Fruit fly (Drosophila melanogaster) whole organism, embryonic: ENCODE results near the gene RhoBTB.

Experiments used
- Awh ChIP-seq: fragments of 200-800 bp; sonication (Bioruptor generic); IDR thresholded peaks from 2 replicates; pipeline ENCODE4, ENCODE4 v1.3.6; 2022; ENCODE audit warnings: missing biosample characterization, missing genetic modification characterization
- CG10543 ChIP-seq: fragments of 200-800 bp; sonication (Bioruptor generic); optimal IDR thresholded peaks from 3 replicates; lab custom pipeline; 2017; ENCODE audit warnings: missing biosample characterization, mild to moderate bottlenecking, missing genetic modification characterization, moderate library complexity
- CG10654 ChIP-seq: fragments of 200-800 bp; sonication (Bioruptor generic); optimal IDR thresholded peaks from 2 replicates; lab custom pipeline; 2016; ENCODE audit warnings: missing biosample characterization, missing genetic modification characterization
- CG12942 ChIP-seq: fragments of 200-800 bp; sonication (Bioruptor generic); optimal IDR thresholded peaks from 3 replicates; lab custom pipeline; 2016; ENCODE audit warnings: missing biosample characterization, missing genetic modification characterization
- CG14014 ChIP-seq: fragments of 200-800 bp; sonication (Bioruptor generic); IDR thresholded peaks from 2 replicates; pipeline ENCODE4 v1.3.6; 2022; ENCODE audit warnings: missing biosample characterization, missing genetic modification characterization
- CG14441 ChIP-seq: fragments of 200-800 bp; sonication (Bioruptor generic); IDR thresholded peaks from 2 replicates; pipeline ENCODE4 v1.3.6; 2022; ENCODE audit warnings: missing biosample characterization, missing genetic modification characterization
- CG15601 ChIP-seq: fragments of 200-800 bp; sonication (Bioruptor generic); optimal IDR thresholded peaks from 3 replicates; lab custom pipeline; 2019; ENCODE audit warnings: missing biosample characterization, mild to moderate bottlenecking, missing genetic modification characterization, moderate library complexity
- CG3281 ChIP-seq: fragments of 200-800 bp; sonication (Bioruptor generic); optimal IDR thresholded peaks from 3 replicates; lab custom pipeline; 2017; ENCODE audit warnings: missing biosample characterization, mild to moderate bottlenecking, missing genetic modification characterization
- CG3847 ChIP-seq: fragments of 200-800 bp; sonication (Bioruptor generic); IDR thresholded peaks from 2 replicates; pipeline ENCODE4 v1.3.6; 2022; ENCODE audit warnings: missing biosample characterization, missing genetic modification characterization
- CG4282 ChIP-seq: fragments of 200-800 bp; sonication (Bioruptor generic); optimal IDR thresholded peaks from 2 replicates; lab custom pipeline; 2016; ENCODE audit warnings: missing biosample characterization, missing genetic modification characterization
- CG8290 ChIP-seq, 3 experiments: fragments of 200-800 bp; sonication (Bioruptor generic); optimal IDR thresholded peaks; 2 replicates each; lab custom pipeline; 2016 to 2019; ENCODE audit warnings: missing biosample characterization in 3 of 3, missing genetic modification characterization in 3 of 3, mild to moderate bottlenecking in 2 of 3, moderate library complexity in 1 of 3
- CoRest ChIP-seq: fragments of 200-800 bp; sonication (Bioruptor generic); optimal IDR thresholded peaks from 3 replicates; lab custom pipeline; 2018; ENCODE audit warnings: missing biosample characterization, mild to moderate bottlenecking, missing genetic modification characterization, moderate library complexity
- D ChIP-seq, 2 experiments: fragments of 200-800 bp in 1 of 2; fragments of >200 bp in 1 of 2; sonication (Bioruptor generic) in 1 of 2; optimal IDR thresholded peaks; 2 replicates in 1 of 2; 3 replicates in 1 of 2; lab custom pipeline; 2017; ENCODE audit warnings: mild to moderate bottlenecking in 1 of 2, missing biosample characterization in 1 of 2, missing genetic modification characterization in 1 of 2, missing genetic modification reagents in 1 of 2
- Dfd ChIP-seq, 2 experiments: fragments of >200 bp; optimal IDR thresholded peaks; 2 replicates each; lab custom pipeline; 2017; ENCODE audit warnings: missing biosample characterization in 2 of 2, missing genetic modification characterization in 2 of 2
- Fer1 ChIP-seq: fragments of 200-800 bp; sonication (Bioruptor generic); optimal IDR thresholded peaks from 2 replicates; lab custom pipeline; 2017; ENCODE audit warnings: missing biosample characterization, mild to moderate bottlenecking, missing genetic modification characterization
- HmgD ChIP-seq: fragments of 200-800 bp; sonication (Bioruptor generic); optimal IDR thresholded peaks from 3 replicates; lab custom pipeline; 2016; ENCODE audit warnings: missing biosample characterization, missing genetic modification characterization
- Neu2 ChIP-seq: fragments of 200-800 bp; sonication (Bioruptor generic); optimal IDR thresholded peaks from 3 replicates; lab custom pipeline; 2016; ENCODE audit warnings: missing biosample characterization, missing genetic modification characterization, borderline replicate concordance
- Sry-β ChIP-seq: fragments of 200-800 bp; sonication (Bioruptor generic); optimal IDR thresholded peaks from 2 replicates; lab custom pipeline; 2018; ENCODE audit warnings: missing biosample characterization, mild to moderate bottlenecking, missing genetic modification characterization, moderate library complexity
- Trl ChIP-seq, 3 experiments: fragments of >200 bp in 2 of 3; fragments of 200-800 bp in 1 of 3; sonication (Bioruptor generic) in 1 of 3; optimal IDR thresholded peaks; 2 replicates in 1 of 3; 3 replicates in 2 of 3; lab custom pipeline; 2016 to 2017; ENCODE audit warnings: missing biosample characterization in 1 of 3, missing genetic modification characterization in 1 of 3
- Vsx1 ChIP-seq: fragments of 200-800 bp; sonication (Bioruptor generic); optimal IDR thresholded peaks from 2 replicates; lab custom pipeline; 2017; ENCODE audit warnings: missing biosample characterization, mild to moderate bottlenecking, missing genetic modification characterization, missing genetic modification reagents
- amos ChIP-seq: fragments of 200-800 bp; sonication (Bioruptor generic); IDR thresholded peaks from 2 replicates; pipeline ENCODE4 v1.3.6; 2022; ENCODE audit warnings: missing biosample characterization, missing genetic modification characterization; ENCODE audit not compliant: partially characterized antibody
- aop ChIP-seq: fragments of 200-800 bp; sonication (Bioruptor generic); IDR thresholded peaks from 2 replicates; pipeline ENCODE4 v1.3.6; 2022; ENCODE audit warnings: missing biosample characterization, missing genetic modification characterization
- ash1 ChIP-seq: fragments of 200-800 bp; sonication (Bioruptor generic); optimal IDR thresholded peaks from 2 replicates; lab custom pipeline; 2018; ENCODE audit warnings: missing biosample characterization, mild to moderate bottlenecking, missing genetic modification characterization
- bowl ChIP-seq: fragments of 200-800 bp; sonication (Bioruptor generic); IDR thresholded peaks from 2 replicates; pipeline ENCODE4 v1.3.6; 2022; ENCODE audit warnings: missing biosample characterization, missing genetic modification characterization
- br ChIP-seq: fragments of >200 bp; optimal IDR thresholded peaks from 2 replicates; lab custom pipeline; 2017
- cg ChIP-seq: fragments of 200-800 bp; sonication (Bioruptor generic); optimal IDR thresholded peaks from 3 replicates; lab custom pipeline; 2019; ENCODE audit warnings: missing biosample characterization, mild to moderate bottlenecking, missing genetic modification characterization, moderate library complexity
- crp ChIP-seq, 2 experiments: fragments of 200-800 bp; sonication (Bioruptor generic); optimal IDR thresholded peaks; 2 replicates in 1 of 2; 3 replicates in 1 of 2; lab custom pipeline; 2017; ENCODE audit warnings: missing biosample characterization in 2 of 2, missing genetic modification characterization in 2 of 2, mild to moderate bottlenecking in 1 of 2, moderate library complexity in 1 of 2
- esg ChIP-seq: fragments of 200-800 bp; sonication (Bioruptor generic); conservative IDR thresholded peaks from 2 replicates; pipeline ENCODE4 v1.3.6; 2022; ENCODE audit warnings: missing biosample characterization, missing genetic modification characterization
- exex ChIP-seq: fragments of 200-800 bp; sonication (Bioruptor generic); optimal IDR thresholded peaks from 4 replicates; lab custom pipeline; 2018; ENCODE audit warnings: missing biosample characterization, mild to moderate bottlenecking, missing genetic modification characterization, moderate library complexity
- gem ChIP-seq: fragments of 200-800 bp; sonication (Bioruptor generic); optimal IDR thresholded peaks from 2 replicates; lab custom pipeline; 2019; ENCODE audit warnings: missing biosample characterization, mild to moderate bottlenecking, missing genetic modification characterization, moderate library complexity
- gro ChIP-seq: fragments of 200-800 bp; sonication (Bioruptor generic); optimal IDR thresholded peaks from 2 replicates; lab custom pipeline; 2016; ENCODE audit warnings: missing biosample characterization, missing genetic modification characterization
- ham ChIP-seq: fragments of 200-800 bp; sonication (Bioruptor generic); IDR thresholded peaks from 2 replicates; pipeline ENCODE4 v1.3.6; 2022; ENCODE audit warnings: missing biosample characterization, missing genetic modification characterization
- knrl ChIP-seq: fragments of 200-800 bp; sonication (Bioruptor generic); IDR thresholded peaks from 3 replicates; pipeline ENCODE4 v1.3.6; 2022; ENCODE audit warnings: missing biosample characterization, missing genetic modification characterization; ENCODE audit not compliant: partially characterized antibody
- nmo ChIP-seq: fragments of 200-800 bp; sonication (Bioruptor generic); optimal IDR thresholded peaks from 2 replicates; lab custom pipeline; 2018; ENCODE audit warnings: missing biosample characterization, mild to moderate bottlenecking, missing genetic modification characterization, moderate library complexity
- pfk ChIP-seq: fragments of 200-800 bp; sonication (Bioruptor generic); optimal IDR thresholded peaks from 2 replicates; lab custom pipeline; 2018; ENCODE audit warnings: missing biosample characterization, mild to moderate bottlenecking, missing genetic modification characterization, moderate library complexity
- prd ChIP-seq, 3 experiments: fragments of >200 bp in 2 of 3; fragments of 200-800 bp in 1 of 3; sonication (Bioruptor generic) in 1 of 3; optimal IDR thresholded peaks in 2 of 3; IDR thresholded peaks in 1 of 3; 2 replicates in 2 of 3; 3 replicates in 1 of 3; pipeline versions ENCODE4 v1.3.6 to Lab custom; 2017 to 2022; ENCODE audit warnings: missing biosample characterization in 1 of 3, missing genetic modification characterization in 1 of 3
- run ChIP-seq: fragments of 200-800 bp; sonication (Bioruptor generic); optimal IDR thresholded peaks from 3 replicates; lab custom pipeline; 2018; ENCODE audit warnings: missing biosample characterization, mild to moderate bottlenecking, missing genetic modification characterization
- toy ChIP-seq: fragments of 200-800 bp; sonication (Bioruptor generic); IDR thresholded peaks from 2 replicates; pipeline ENCODE4 v1.3.6; 2022; ENCODE audit warnings: missing biosample characterization, missing genetic modification characterization
- twi ChIP-seq: fragments of 200-800 bp; optimal IDR thresholded peaks from 2 replicates; lab custom pipeline; 2019; ENCODE audit warnings: missing biosample characterization, mild to moderate bottlenecking, missing genetic modification characterization, moderate library complexity

The RhoBTB gene

DNA sequence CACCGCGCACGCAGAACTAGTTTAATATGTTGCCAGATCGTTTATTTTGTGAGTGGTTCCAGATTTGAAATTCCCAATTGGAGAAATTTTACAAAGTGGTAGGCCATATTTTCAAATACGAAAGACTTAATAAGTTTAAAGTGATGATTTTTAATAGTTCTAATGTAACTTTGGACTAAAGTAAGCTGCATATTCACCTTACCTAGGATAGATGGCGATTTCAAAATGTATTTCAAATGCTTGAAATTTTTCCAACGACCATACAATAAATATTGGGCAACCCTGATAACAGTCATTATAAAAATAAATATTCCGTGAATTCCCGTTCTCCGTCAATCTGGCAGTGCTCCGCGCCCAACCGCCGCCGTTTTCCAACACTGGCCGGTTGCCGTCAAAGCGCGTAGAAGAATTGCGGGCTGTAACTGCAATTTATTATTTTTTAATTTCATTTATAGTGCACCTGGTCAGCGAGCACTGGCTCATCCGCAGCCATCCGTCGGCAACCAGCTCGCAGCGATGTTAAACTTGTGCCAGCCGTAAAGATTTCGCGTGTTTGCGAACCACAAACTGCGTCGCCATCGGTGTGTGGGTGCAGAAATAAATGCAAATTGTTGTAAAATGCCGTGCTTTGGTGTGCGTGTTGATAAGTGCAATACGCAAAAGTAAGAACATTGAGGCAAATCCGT lies at the start of gene RhoBTB, which contains the start of gene Ide (continued):
- TF ChIP-seq CG3281 (GFP tag; lab: Kevin White, UChicago) (peak; percentile 80), br (lab: Kevin White, UChicago) (no peak), CG14441 (peak; percentile 75), gro (GFP tag; lab: Kevin White, UChicago) (peak; percentile 84), Neu2 (GFP tag; lab: Kevin White, UChicago) (no peak), CG12942 (GFP tag; lab: Kevin White, UChicago) (peak; percentile 80), gem (tag; lab: Kevin White, UChicago) (no peak), Trl (optimal IDR thresholded peaks at IDR 0.05; lab: Kevin White, UChicago) (peak in 1 of 2 experiments; percentile 23), Trl (GFP tag; optimal IDR thresholded peaks at IDR 0.05; lab: Kevin White, UChicago) (peak; percentile 86), amos (GFP tag; lab: Robert Waterston, UW) (0 out of 2 replicates have a peak, but pooled peaks have one; percentile 10), ash1 (GFP tag; lab: Kevin White, UChicago) (no peak), ham (peak; percentile 51; the same call in 1 of the 2 replicates), CoRest (tag; lab: Kevin White, UChicago) (peak; percentile 96), bowl (GFP tag; lab: Robert Waterston, UW) (no peak), Awh (0 out of 2 replicates have a peak, but pooled peaks have one; percentile 13), CG14014 (GFP tag; lab: Robert Waterston, UW) (peak; percentile 67; the same call in 1 of the 2 replicates), CG8290 (GFP tag; optimal IDR thresholded peaks at IDR 0.05; lab: Kevin White, UChicago) (peak; percentile 71), CG8290 (tag; optimal IDR thresholded peaks at IDR 0.05; lab: Kevin White, UChicago) (peak in 1 of 2 experiments; percentile 15), nmo (GFP tag; lab: Kevin White, UChicago) (peak; percentile 90), Vsx1 (GFP tag; lab: Kevin White, UChicago) (no peak), CG15601 (no peak), twi (peak; percentile 81), toy (0 out of 2 replicates have a peak, but pooled peaks have one; percentile 21), prd (optimal IDR thresholded peaks at IDR 0.05; lab: Kevin White, UChicago) (no peak), prd (GFP tag; IDR thresholded peaks at IDR 0.05; lab: Robert Waterston, UW) (peak; percentile 82), Dfd (GFP tag; optimal IDR thresholded peaks at IDR 0.05; lab: Kevin White, UChicago) (peak in 1 of 2 experiments; percentile 10), knrl (GFP tag; lab: Robert Waterston, UW) (peak; percentile 63), run (tag; lab: Kevin White, UChicago) (no peak), crp (GFP tag; optimal IDR thresholded peaks at IDR 0.05; lab: Kevin White, UChicago) (peak; percentile 67 to 91), aop (GFP tag; lab: Robert Waterston, UW) (no peak), cg (peak; percentile 24), pfk (GFP tag; lab: Kevin White, UChicago) (no peak), CG10543 (GFP tag; lab: Kevin White, UChicago) (peak; percentile 85), esg (GFP tag; lab: Robert Waterston, UW) (peak; percentile 77), Sry-β (GFP tag; lab: Kevin White, UChicago) (no peak), exex (tag; lab: Kevin White, UChicago) (peak; percentile 44), HmgD (GFP tag; lab: Kevin White, UChicago) (peak; percentile 72), D (optimal IDR thresholded peaks at IDR 0.05; lab: Kevin White, UChicago) (peak; percentile 53), D (GFP tag; optimal IDR thresholded peaks at IDR 0.05; lab: Kevin White, UChicago) (peak; percentile 50), CG10654 (peak; percentile 81), Fer1 (peak; percentile 60), CG4282 (GFP tag; lab: Kevin White, UChicago) (no peak), CG3847 (GFP tag; lab: Robert Waterston, UW) (peak; percentile 93)
